Fruit fly (Drosophila melanogaster) whole organism, embryonic: ENCODE measurements around the gene eIF3i.
A peak's percentile ranks its signal among the peaks of the same experiment; 100 is the strongest.

Experiments used
- Atf-2 ChIP-seq: fragments of 200-800 bp; sonication (Bioruptor generic); optimal IDR thresholded peaks from 2 replicates; lab custom pipeline; 2016; ENCODE audit warnings: missing biosample characterization, missing genetic modification characterization
- Bdp1 ChIP-seq: fragments of 200-800 bp; sonication (Bioruptor generic); optimal IDR thresholded peaks from 3 replicates; lab custom pipeline; 2016; ENCODE audit warnings: missing biosample characterization, missing genetic modification characterization
- Blimp-1 ChIP-seq: fragments of 200-800 bp; sonication (Bioruptor generic); optimal IDR thresholded peaks from 3 replicates; lab custom pipeline; 2018; ENCODE audit warnings: missing biosample characterization, missing genetic modification characterization, mild to moderate bottlenecking, moderate library complexity, missing genetic modification reagents
- CG10274 ChIP-seq: fragments of 200-800 bp; sonication (Bioruptor generic); optimal IDR thresholded peaks from 3 replicates; lab custom pipeline; 2017; ENCODE audit warnings: missing biosample characterization, mild to moderate bottlenecking, missing genetic modification characterization
- CG10543 ChIP-seq: fragments of 200-800 bp; sonication (Bioruptor generic); optimal IDR thresholded peaks from 3 replicates; lab custom pipeline; 2017; ENCODE audit warnings: missing biosample characterization, mild to moderate bottlenecking, missing genetic modification characterization, moderate library complexity
- CG12942 ChIP-seq: fragments of 200-800 bp; sonication (Bioruptor generic); optimal IDR thresholded peaks from 3 replicates; lab custom pipeline; 2016; ENCODE audit warnings: missing biosample characterization, missing genetic modification characterization
- CG1529 ChIP-seq: fragments of 200-800 bp; sonication (Bioruptor generic); optimal IDR thresholded peaks from 3 replicates; lab custom pipeline; 2018; ENCODE audit warnings: missing biosample characterization, missing genetic modification characterization
- CG15601 ChIP-seq: fragments of 200-800 bp; sonication (Bioruptor generic); optimal IDR thresholded peaks from 3 replicates; lab custom pipeline; 2019; ENCODE audit warnings: missing biosample characterization, mild to moderate bottlenecking, missing genetic modification characterization, moderate library complexity
- CG17328 ChIP-seq: fragments of 200-800 bp; sonication (Bioruptor generic); IDR thresholded peaks from 2 replicates; pipeline ENCODE4 v1.3.6; 2022; ENCODE audit warnings: missing biosample characterization, missing genetic modification characterization
- CG1792 ChIP-seq: fragments of 200-800 bp; sonication (Bioruptor generic); optimal IDR thresholded peaks from 2 replicates; lab custom pipeline; 2016; ENCODE audit warnings: missing biosample characterization, missing genetic modification characterization
- CG32767 ChIP-seq: fragments of 200-800 bp; sonication (Bioruptor generic); IDR thresholded peaks from 2 replicates; pipeline ENCODE4 v1.3.6; 2022; ENCODE audit warnings: missing biosample characterization, missing genetic modification characterization
- CG7963 ChIP-seq: fragments of 200-800 bp; sonication (Bioruptor generic); IDR thresholded peaks from 3 replicates; pipeline ENCODE4 v1.3.6; 2022; ENCODE audit warnings: missing biosample characterization, missing genetic modification characterization; ENCODE audit not compliant: partially characterized antibody
- CG8089 ChIP-seq: fragments of 200-800 bp; sonication (Bioruptor generic); optimal IDR thresholded peaks from 3 replicates; lab custom pipeline; 2016; ENCODE audit warnings: missing biosample characterization, missing genetic modification characterization
- CG9437 ChIP-seq: fragments of 200-800 bp; sonication (Bioruptor generic); optimal IDR thresholded peaks from 2 replicates; lab custom pipeline; 2018; ENCODE audit warnings: missing biosample characterization, mild to moderate bottlenecking, missing genetic modification characterization
- CG9932 ChIP-seq: fragments of 200-800 bp; sonication (Bioruptor generic); IDR thresholded peaks from 2 replicates; pipeline ENCODE4 v1.3.6; 2022; ENCODE audit warnings: missing biosample characterization, missing genetic modification characterization
- CHES-1-like ChIP-seq: fragments of 200-800 bp; sonication (Bioruptor generic); optimal IDR thresholded peaks from 2 replicates; lab custom pipeline; 2016; ENCODE audit warnings: missing biosample characterization, missing genetic modification characterization
- CTCF ChIP-seq: fragments of 200-800 bp; sonication (Bioruptor generic); optimal IDR thresholded peaks from 2 replicates; lab custom pipeline; 2017; ENCODE audit warnings: missing biosample characterization, mild to moderate bottlenecking, missing genetic modification characterization, moderate library complexity
- Camta ChIP-seq: fragments of 200-800 bp; sonication (Bioruptor generic); optimal IDR thresholded peaks from 2 replicates; lab custom pipeline; 2016; ENCODE audit warnings: missing biosample characterization, missing genetic modification characterization
- Dad ChIP-seq: fragments of 200-800 bp; sonication (Bioruptor generic); optimal IDR thresholded peaks from 3 replicates; lab custom pipeline; 2016; ENCODE audit warnings: missing biosample characterization, missing genetic modification characterization
- Doc2 ChIP-seq: fragments of 200-800 bp; sonication (Bioruptor generic); IDR thresholded peaks from 2 replicates; pipeline ENCODE4 v1.3.6; 2022; ENCODE audit warnings: missing biosample characterization, missing genetic modification characterization
- Doc3 ChIP-seq: fragments of 200-800 bp; sonication (Bioruptor generic); IDR thresholded peaks from 3 replicates; pipeline ENCODE4 v1.3.6; 2022; ENCODE audit warnings: missing biosample characterization, missing genetic modification characterization; ENCODE audit not compliant: partially characterized antibody
- HLH54F ChIP-seq: fragments of 200-800 bp; sonication (Bioruptor generic); optimal IDR thresholded peaks from 3 replicates; lab custom pipeline; 2016; ENCODE audit warnings: missing biosample characterization, missing genetic modification characterization
- MTF-1 ChIP-seq: fragments of 200-800 bp; sonication (Bioruptor generic); optimal IDR thresholded peaks from 2 replicates; lab custom pipeline; 2018; ENCODE audit warnings: missing biosample characterization, mild to moderate bottlenecking, missing genetic modification characterization, borderline replicate concordance
- Stat92E ChIP-seq, 3 experiments: fragments of >200 bp in 2 of 3; fragments of 200-800 bp in 1 of 3; sonication (Bioruptor generic) in 1 of 3; optimal IDR thresholded peaks; 2 replicates each; lab custom pipeline; 2017 to 2019; ENCODE audit warnings: missing biosample characterization in 3 of 3, missing genetic modification characterization in 3 of 3, mild to moderate bottlenecking in 1 of 3, moderate library complexity in 1 of 3
- ac ChIP-seq: fragments of 200-800 bp; sonication (Bioruptor generic); optimal IDR thresholded peaks from 3 replicates; lab custom pipeline; 2017; ENCODE audit warnings: missing biosample characterization, mild to moderate bottlenecking, missing genetic modification characterization
- amos ChIP-seq: fragments of 200-800 bp; sonication (Bioruptor generic); IDR thresholded peaks from 2 replicates; pipeline ENCODE4 v1.3.6; 2022; ENCODE audit warnings: missing biosample characterization, missing genetic modification characterization; ENCODE audit not compliant: partially characterized antibody
- bbx ChIP-seq: fragments of 200-800 bp; sonication (Bioruptor generic); IDR thresholded peaks from 2 replicates; pipeline ENCODE4 v1.3.6; 2022; ENCODE audit warnings: missing biosample characterization, missing genetic modification characterization; ENCODE audit not compliant: partially characterized antibody
- caup ChIP-seq: fragments of 200-800 bp; sonication (Bioruptor generic); optimal IDR thresholded peaks from 3 replicates; lab custom pipeline; 2017; ENCODE audit warnings: missing biosample characterization, mild to moderate bottlenecking, missing genetic modification characterization, moderate library complexity; ENCODE audit not compliant: severe bottlenecking
- dimm ChIP-seq: fragments of 200-800 bp; sonication (Bioruptor generic); IDR thresholded peaks from 2 replicates; pipeline ENCODE4 v1.3.6; 2022; ENCODE audit warnings: missing biosample characterization, missing genetic modification characterization
- esg ChIP-seq: fragments of 200-800 bp; sonication (Bioruptor generic); conservative IDR thresholded peaks from 2 replicates; pipeline ENCODE4 v1.3.6; 2022; ENCODE audit warnings: missing biosample characterization, missing genetic modification characterization
- fd64A ChIP-seq: fragments of 200-800 bp; sonication (Bioruptor generic); optimal IDR thresholded peaks from 3 replicates; lab custom pipeline; 2018; ENCODE audit warnings: missing biosample characterization, mild to moderate bottlenecking, missing genetic modification characterization
- fu2 ChIP-seq: fragments of 200-800 bp; sonication (Bioruptor generic); optimal IDR thresholded peaks from 2 replicates; lab custom pipeline; 2016; ENCODE audit warnings: missing biosample characterization, missing genetic modification characterization
- grau ChIP-seq: fragments of 200-800 bp; optimal IDR thresholded peaks from 3 replicates; lab custom pipeline; 2019; ENCODE audit warnings: missing biosample characterization, mild to moderate bottlenecking, missing genetic modification characterization, moderate library complexity
- gsb-n ChIP-seq: fragments of 200-800 bp; sonication (Bioruptor generic); optimal IDR thresholded peaks from 3 replicates; lab custom pipeline; 2018; ENCODE audit warnings: missing biosample characterization, mild to moderate bottlenecking, missing genetic modification characterization
- hkb ChIP-seq, 2 experiments: fragments of 200-800 bp in 1 of 2; fragments of >200 bp in 1 of 2; sonication (Bioruptor generic) in 1 of 2; IDR thresholded peaks in 1 of 2; optimal IDR thresholded peaks in 1 of 2; 2 replicates each; pipeline versions ENCODE4 v1.3.6 to Lab custom; 2017 to 2022; ENCODE audit warnings: missing biosample characterization in 1 of 2, missing genetic modification characterization in 1 of 2
- knrl ChIP-seq: fragments of 200-800 bp; sonication (Bioruptor generic); IDR thresholded peaks from 3 replicates; pipeline ENCODE4 v1.3.6; 2022; ENCODE audit warnings: missing biosample characterization, missing genetic modification characterization; ENCODE audit not compliant: partially characterized antibody
- lmd ChIP-seq: fragments of 200-800 bp; sonication (Bioruptor generic); IDR thresholded peaks from 2 replicates; pipeline ENCODE4 v1.3.6; 2022; ENCODE audit warnings: missing biosample characterization, missing genetic modification characterization
- luna ChIP-seq: fragments of 200-800 bp; sonication (Bioruptor generic); optimal IDR thresholded peaks from 2 replicates; lab custom pipeline; 2016; ENCODE audit warnings: missing biosample characterization, missing genetic modification characterization
- maf-S ChIP-seq: fragments of 200-800 bp; sonication (Bioruptor generic); optimal IDR thresholded peaks from 2 replicates; lab custom pipeline; 2016; ENCODE audit warnings: missing biosample characterization, missing genetic modification characterization
- mam ChIP-seq: fragments of 200-800 bp; sonication (Bioruptor generic); optimal IDR thresholded peaks from 3 replicates; lab custom pipeline; 2016; ENCODE audit warnings: missing biosample characterization, missing genetic modification characterization
- pros ChIP-seq: fragments of 200-800 bp; sonication (Bioruptor generic); optimal IDR thresholded peaks from 3 replicates; lab custom pipeline; 2019; ENCODE audit warnings: missing biosample characterization, mild to moderate bottlenecking, missing genetic modification characterization, moderate library complexity
- sisA ChIP-seq: fragments of 200-800 bp; sonication (Bioruptor generic); IDR thresholded peaks from 2 replicates; pipeline ENCODE4 v1.3.6; 2022; ENCODE audit warnings: missing biosample characterization, missing genetic modification characterization
- slp2 ChIP-seq: fragments of 200-800 bp; sonication (Bioruptor generic); optimal IDR thresholded peaks from 2 replicates; lab custom pipeline; 2016; ENCODE audit warnings: missing biosample characterization, missing genetic modification characterization
- tio ChIP-seq: fragments of 200-800 bp; sonication (Bioruptor generic); optimal IDR thresholded peaks from 2 replicates; lab custom pipeline; 2017; ENCODE audit warnings: missing biosample characterization, missing genetic modification characterization, inconsistent platforms
- trh ChIP-seq: fragments of 200-800 bp; sonication (Bioruptor generic); optimal IDR thresholded peaks from 2 replicates; lab custom pipeline; 2016; ENCODE audit warnings: missing biosample characterization, missing genetic modification characterization
- ttk ChIP-seq: fragments of 200-800 bp; sonication (Bioruptor generic); IDR thresholded peaks from 2 replicates; pipeline ENCODE4 v2.1.2; 2022; ENCODE audit warnings: missing biosample characterization, missing genetic modification characterization
- tx ChIP-seq: fragments of 200-800 bp; sonication (Bioruptor generic); optimal IDR thresholded peaks from 2 replicates; lab custom pipeline; 2016; ENCODE audit warnings: missing biosample characterization, missing genetic modification characterization
- wdn ChIP-seq: fragments of 200-800 bp; sonication (Bioruptor generic); IDR thresholded peaks from 2 replicates; pipeline ENCODE4 v1.3.6; 2022; ENCODE audit warnings: missing biosample characterization, missing genetic modification characterization
- zf30C ChIP-seq: fragments of 200-800 bp; sonication (Bioruptor generic); optimal IDR thresholded peaks from 3 replicates; lab custom pipeline; 2018; ENCODE audit warnings: missing biosample characterization, mild to moderate bottlenecking, missing genetic modification characterization
- zfh1 ChIP-seq: fragments of 200-800 bp; sonication (Bioruptor generic); IDR thresholded peaks from 3 replicates; pipeline ENCODE4 v1.3.6; 2022; ENCODE audit warnings: missing biosample characterization, missing genetic modification characterization

eIF3i gene

dm6 chr2L:4973731-4974415, 6.3 kb upstream of the eIF3i start, which contains the start of gene mRpL28 (continued):
- TF ChIP-seq hkb (optimal IDR thresholded peaks at IDR 0.05; lab: Kevin White, UChicago) = no peak
- no peak for TF ChIP-seq hkb (GFP tag; IDR thresholded peaks at IDR 0.05; lab: Robert Waterston, UW)
- TF ChIP-seq Atf-2 (GFP tag; lab: Kevin White, UChicago) = no peak
- TF ChIP-seq CTCF (GFP tag; lab: Kevin White, UChicago) = peak; percentile 3
- peak; percentile 37 for TF ChIP-seq grau (tag; lab: Kevin White, UChicago)
- TF ChIP-seq Bdp1 (GFP tag; lab: Kevin White, UChicago) = no peak
- TF ChIP-seq CG17328 (GFP tag; lab: Robert Waterston, UW) = no peak
- no peak for TF ChIP-seq ttk (GFP tag; lab: Robert Waterston, UW)
- TF ChIP-seq mam (GFP tag; lab: Kevin White, UChicago) = no peak
- peak; percentile 67 for TF ChIP-seq CG9932 (GFP tag; lab: Robert Waterston, UW)
- TF ChIP-seq CG12942 (GFP tag; lab: Kevin White, UChicago) = no peak
- TF ChIP-seq CG32767 (GFP tag; lab: Robert Waterston, UW) = no peak
- no peak for TF ChIP-seq tio (GFP tag; lab: Kevin White, UChicago)
- TF ChIP-seq esg (GFP tag; lab: Robert Waterston, UW) = no peak
- TF ChIP-seq fu2 = no peak
- peak; percentile 28; the same call in 1 of the 2 replicates for TF ChIP-seq amos (GFP tag; lab: Robert Waterston, UW)
- no peak for TF ChIP-seq CG10274 (GFP tag; lab: Kevin White, UChicago)
- no peak for TF ChIP-seq tx (GFP tag; lab: Kevin White, UChicago)
- TF ChIP-seq CG9437 (GFP tag; lab: Kevin White, UChicago) = peak; percentile 28
- TF ChIP-seq Dad = no peak
- peak; percentile 27 for TF ChIP-seq HLH54F (GFP tag; lab: Kevin White, UChicago)
- no peak for TF ChIP-seq maf-S (GFP tag; lab: Kevin White, UChicago)
- no peak for TF ChIP-seq fd64A (GFP tag; lab: Kevin White, UChicago)
- peak; percentile 56; the same call in 1 of the 2 replicates for TF ChIP-seq bbx (GFP tag; lab: Robert Waterston, UW)
- TF ChIP-seq slp2 = no peak
- TF ChIP-seq gsb-n = no peak
- TF ChIP-seq CHES-1-like = peak; percentile 27
- TF ChIP-seq caup (GFP tag; lab: Kevin White, UChicago) = no peak
- no peak for TF ChIP-seq luna (GFP tag; lab: Kevin White, UChicago)
- no peak for TF ChIP-seq CG7963 (GFP tag; lab: Robert Waterston, UW)
- peak; percentile 21; the same call in 1 of the 3 replicates for TF ChIP-seq Doc3 (GFP tag; lab: Robert Waterston, UW)
- TF ChIP-seq Blimp-1 = no peak
- TF ChIP-seq knrl (GFP tag; lab: Robert Waterston, UW) = no peak
- no peak for TF ChIP-seq wdn (GFP tag; lab: Robert Waterston, UW)
- no peak for TF ChIP-seq lmd
- no peak for TF ChIP-seq Stat92E (GFP tag; optimal IDR thresholded peaks at IDR 0.05; lab: Kevin White, UChicago)
- TF ChIP-seq CG1529 = no peak
- peak; percentile 21 for TF ChIP-seq CG15601
- no peak for TF ChIP-seq zfh1
- TF ChIP-seq ac (GFP tag; lab: Kevin White, UChicago) = no peak
- no peak for TF ChIP-seq pros (GFP tag; lab: Kevin White, UChicago)
- TF ChIP-seq Camta (GFP tag; lab: Kevin White, UChicago) = no peak
- no peak for TF ChIP-seq CG10543
- no peak for TF ChIP-seq CG1792
- TF ChIP-seq MTF-1 (GFP tag; lab: Kevin White, UChicago) = no peak
- TF ChIP-seq dimm (GFP tag; lab: Robert Waterston, UW) = no peak
- no peak for TF ChIP-seq CG8089 (GFP tag; lab: Kevin White, UChicago)
- TF ChIP-seq zf30C (GFP tag; lab: Kevin White, UChicago) = no peak
- TF ChIP-seq trh (GFP tag; lab: Kevin White, UChicago) = no peak
- TF ChIP-seq Doc2 = no peak
- TF ChIP-seq sisA (GFP tag; lab: Robert Waterston, UW) = no peak
